Fruit fly (Drosophila melanogaster) whole organism, embryonic: ENCODE results near the gene Eip75B.

Source experiments
- Bdp1 ChIP-seq: fragments of 200-800 bp; sonication (Bioruptor generic); optimal IDR thresholded peaks from 3 replicates; lab custom pipeline; 2016; ENCODE audit warnings: missing biosample characterization, missing genetic modification characterization
- BtbVII ChIP-seq: fragments of 200-800 bp; sonication (Bioruptor generic); optimal IDR thresholded peaks from 3 replicates; lab custom pipeline; 2017; ENCODE audit warnings: missing biosample characterization, mild to moderate bottlenecking, missing genetic modification characterization
- CG10959 ChIP-seq: fragments of 200-800 bp; sonication (Bioruptor generic); IDR thresholded peaks from 2 replicates; pipeline ENCODE4 v1.3.6; 2022; ENCODE audit warnings: missing biosample characterization, missing genetic modification characterization
- CG11696 ChIP-seq: fragments of 200-800 bp; sonication (Bioruptor generic); IDR thresholded peaks from 2 replicates; pipeline ENCODE4 v1.3.6; 2022; ENCODE audit warnings: missing biosample characterization, missing genetic modification characterization
- CG12071 ChIP-seq: fragments of 200-800 bp; sonication (Bioruptor generic); optimal IDR thresholded peaks from 3 replicates; lab custom pipeline; 2018; ENCODE audit warnings: missing biosample characterization, mild to moderate bottlenecking, missing genetic modification characterization
- CG12219 ChIP-seq: fragments of 200-800 bp; sonication (Bioruptor generic); optimal IDR thresholded peaks from 3 replicates; lab custom pipeline; 2018; ENCODE audit warnings: missing biosample characterization, mild to moderate bottlenecking, missing genetic modification characterization
- CG12299 ChIP-seq: fragments of 200-800 bp; sonication (Bioruptor generic); optimal IDR thresholded peaks from 2 replicates; lab custom pipeline; 2018; ENCODE audit warnings: missing biosample characterization, mild to moderate bottlenecking, missing genetic modification characterization
- CG13287 ChIP-seq: fragments of 200-800 bp; sonication (Bioruptor generic); IDR thresholded peaks from 2 replicates; pipeline ENCODE4 v1.3.6; 2022; ENCODE audit warnings: missing biosample characterization, missing genetic modification characterization; ENCODE audit not compliant: partially characterized antibody
- CG14014 ChIP-seq: fragments of 200-800 bp; sonication (Bioruptor generic); IDR thresholded peaks from 2 replicates; pipeline ENCODE4 v1.3.6; 2022; ENCODE audit warnings: missing biosample characterization, missing genetic modification characterization
- CG31365 ChIP-seq: fragments of 200-800 bp; sonication (Bioruptor generic); optimal IDR thresholded peaks from 2 replicates; lab custom pipeline; 2018; ENCODE audit warnings: missing biosample characterization, mild to moderate bottlenecking, missing genetic modification characterization
- CG3407 ChIP-seq: fragments of 200-800 bp; sonication (Bioruptor generic); optimal IDR thresholded peaks from 2 replicates; lab custom pipeline; 2018; ENCODE audit warnings: missing biosample characterization, mild to moderate bottlenecking, missing genetic modification characterization
- CG3726 ChIP-seq: fragments of 200-800 bp; sonication (Bioruptor generic); IDR thresholded peaks from 3 replicates; pipeline ENCODE4, ENCODE4 v1.3.6; 2022; ENCODE audit warnings: missing biosample characterization, missing genetic modification characterization
- CG4707 ChIP-seq: fragments of 200-800 bp; sonication (Bioruptor generic); optimal IDR thresholded peaks from 2 replicates; lab custom pipeline; 2018; ENCODE audit warnings: missing biosample characterization, mild to moderate bottlenecking, missing genetic modification characterization, moderate library complexity
- CG5245 ChIP-seq: fragments of 200-800 bp; sonication (Bioruptor generic); optimal IDR thresholded peaks from 3 replicates; lab custom pipeline; 2016; ENCODE audit warnings: missing biosample characterization, missing genetic modification characterization
- CG6689 ChIP-seq: fragments of 200-800 bp; sonication (Bioruptor generic); IDR thresholded peaks from 2 replicates; pipeline ENCODE4 v1.3.6; 2022; ENCODE audit warnings: missing biosample characterization, missing genetic modification characterization
- CG6791 ChIP-seq: fragments of 200-800 bp; sonication (Bioruptor generic); IDR thresholded peaks from 3 replicates; pipeline ENCODE4 v1.3.6; 2022; ENCODE audit warnings: missing biosample characterization, missing genetic modification characterization; ENCODE audit not compliant: partially characterized antibody
- CG6854 ChIP-seq: fragments of 200-800 bp; sonication (Bioruptor generic); optimal IDR thresholded peaks from 3 replicates; lab custom pipeline; 2017; ENCODE audit warnings: missing biosample characterization, mild to moderate bottlenecking, missing genetic modification characterization
- CG8359 ChIP-seq: fragments of 200-800 bp; sonication (Bioruptor generic); optimal IDR thresholded peaks from 2 replicates; lab custom pipeline; 2017; ENCODE audit warnings: missing biosample characterization, mild to moderate bottlenecking, missing genetic modification characterization, borderline replicate concordance
- CG8388 ChIP-seq: fragments of 200-800 bp; sonication (Bioruptor generic); optimal IDR thresholded peaks from 2 replicates; lab custom pipeline; 2019; ENCODE audit warnings: missing biosample characterization, mild to moderate bottlenecking, missing genetic modification characterization, moderate library complexity
- CG9727 ChIP-seq: fragments of 200-800 bp; sonication (Bioruptor generic); optimal IDR thresholded peaks from 3 replicates; lab custom pipeline; 2017; ENCODE audit warnings: missing biosample characterization, mild to moderate bottlenecking, missing genetic modification characterization
- Doc3 ChIP-seq: fragments of 200-800 bp; sonication (Bioruptor generic); IDR thresholded peaks from 3 replicates; pipeline ENCODE4 v1.3.6; 2022; ENCODE audit warnings: missing biosample characterization, missing genetic modification characterization; ENCODE audit not compliant: partially characterized antibody
- E2f1 ChIP-seq: fragments of 200-800 bp; sonication (Bioruptor generic); IDR thresholded peaks from 2 replicates; pipeline ENCODE4 v1.3.6; 2022; ENCODE audit warnings: missing biosample characterization, missing genetic modification characterization
- GATAe ChIP-seq: fragments of 200-800 bp; sonication (Bioruptor generic); conservative IDR thresholded peaks from 2 replicates; pipeline ENCODE4 v1.3.6; 2022; ENCODE audit warnings: missing biosample characterization, missing genetic modification characterization
- H15 ChIP-seq: fragments of 200-800 bp; sonication (Bioruptor generic); IDR thresholded peaks from 3 replicates; pipeline ENCODE4 v1.3.6; 2022; ENCODE audit warnings: missing biosample characterization, missing genetic modification characterization
- Sox102F ChIP-seq: fragments of 200-800 bp; sonication (Bioruptor generic); optimal IDR thresholded peaks from 2 replicates; lab custom pipeline; 2018; ENCODE audit warnings: missing biosample characterization, mild to moderate bottlenecking, missing genetic modification characterization, moderate library complexity
- Sry-δ ChIP-seq: fragments of 200-800 bp; sonication (Bioruptor generic); optimal IDR thresholded peaks from 2 replicates; lab custom pipeline; 2016; ENCODE audit warnings: missing biosample characterization, missing genetic modification characterization
- Xrp1 ChIP-seq: fragments of 200-800 bp; sonication (Bioruptor generic); IDR thresholded peaks from 2 replicates; pipeline ENCODE4 v1.3.6; 2022; ENCODE audit warnings: missing biosample characterization, missing genetic modification characterization
- ac ChIP-seq: fragments of 200-800 bp; sonication (Bioruptor generic); optimal IDR thresholded peaks from 3 replicates; lab custom pipeline; 2017; ENCODE audit warnings: missing biosample characterization, mild to moderate bottlenecking, missing genetic modification characterization
- ap ChIP-seq: fragments of 200-800 bp; sonication (Bioruptor generic); IDR thresholded peaks from 2 replicates; pipeline ENCODE4 v1.3.6; 2022; ENCODE audit warnings: missing biosample characterization, missing genetic modification characterization
- ash1 ChIP-seq: fragments of 200-800 bp; sonication (Bioruptor generic); optimal IDR thresholded peaks from 2 replicates; lab custom pipeline; 2018; ENCODE audit warnings: missing biosample characterization, mild to moderate bottlenecking, missing genetic modification characterization
- bab2 ChIP-seq: fragments of 200-800 bp; sonication (Bioruptor generic); optimal IDR thresholded peaks from 2 replicates; lab custom pipeline; 2016; ENCODE audit warnings: missing biosample characterization, missing genetic modification characterization
- bcd ChIP-seq: fragments of 200-800 bp; sonication (Bioruptor generic); optimal IDR thresholded peaks from 2 replicates; lab custom pipeline; 2017; ENCODE audit warnings: missing biosample characterization, mild to moderate bottlenecking, missing genetic modification characterization
- br ChIP-seq: fragments of >200 bp; optimal IDR thresholded peaks from 2 replicates; lab custom pipeline; 2017
- btn ChIP-seq: fragments of 200-800 bp; sonication (Bioruptor generic); optimal IDR thresholded peaks from 2 replicates; lab custom pipeline; 2016; ENCODE audit warnings: missing biosample characterization, missing genetic modification characterization
- cg ChIP-seq: fragments of 200-800 bp; sonication (Bioruptor generic); optimal IDR thresholded peaks from 3 replicates; lab custom pipeline; 2019; ENCODE audit warnings: missing biosample characterization, mild to moderate bottlenecking, missing genetic modification characterization, moderate library complexity
- chinmo ChIP-seq: fragments of 200-800 bp; sonication (Bioruptor generic); IDR thresholded peaks from 4 replicates; pipeline ENCODE4 v1.3.6; 2022; ENCODE audit warnings: missing biosample characterization, missing genetic modification characterization; ENCODE audit not compliant: partially characterized antibody
- crc ChIP-seq: fragments of 200-800 bp; sonication (Bioruptor generic); optimal IDR thresholded peaks from 2 replicates; lab custom pipeline; 2016; ENCODE audit warnings: missing biosample characterization, missing genetic modification characterization
- crol ChIP-seq: fragments of 200-800 bp; sonication (Bioruptor generic); IDR thresholded peaks from 2 replicates; pipeline ENCODE4 v1.3.6; 2022; ENCODE audit warnings: missing biosample characterization, missing genetic modification characterization
- dmrt99B ChIP-seq: fragments of 200-800 bp; sonication (Bioruptor generic); optimal IDR thresholded peaks from 2 replicates; lab custom pipeline; 2018; ENCODE audit warnings: missing biosample characterization, mild to moderate bottlenecking, missing genetic modification characterization, moderate library complexity
- fu2 ChIP-seq: fragments of 200-800 bp; sonication (Bioruptor generic); optimal IDR thresholded peaks from 2 replicates; lab custom pipeline; 2016; ENCODE audit warnings: missing biosample characterization, missing genetic modification characterization
- gt ChIP-seq: fragments of 200-800 bp; sonication (Bioruptor generic); IDR thresholded peaks from 2 replicates; pipeline ENCODE4 v1.3.6; 2022; ENCODE audit warnings: missing biosample characterization, missing genetic modification characterization
- oc ChIP-seq: fragments of 200-800 bp; sonication (Bioruptor generic); optimal IDR thresholded peaks from 2 replicates; lab custom pipeline; 2018; ENCODE audit warnings: missing biosample characterization, mild to moderate bottlenecking, missing genetic modification characterization, moderate library complexity
- p53 ChIP-seq: fragments of 200-800 bp; sonication (Bioruptor generic); optimal IDR thresholded peaks from 2 replicates; lab custom pipeline; 2016; ENCODE audit warnings: missing biosample characterization, missing genetic modification characterization
- ranshi ChIP-seq: fragments of 200-800 bp; sonication (Bioruptor generic); IDR thresholded peaks from 2 replicates; pipeline ENCODE4 v1.3.6; 2022; ENCODE audit warnings: missing biosample characterization, missing genetic modification characterization
- ro ChIP-seq: fragments of 200-800 bp; sonication (Bioruptor generic); IDR thresholded peaks from 2 replicates; pipeline ENCODE4 v1.3.6; 2022; ENCODE audit warnings: missing biosample characterization, missing genetic modification characterization
- shn ChIP-seq: fragments of 200-800 bp; sonication (Bioruptor generic); optimal IDR thresholded peaks from 3 replicates; lab custom pipeline; 2016; ENCODE audit warnings: missing biosample characterization, missing genetic modification characterization
- tap ChIP-seq: fragments of 200-800 bp; optimal IDR thresholded peaks from 3 replicates; lab custom pipeline; 2019; ENCODE audit warnings: missing biosample characterization, mild to moderate bottlenecking, missing genetic modification characterization, moderate library complexity
- toy ChIP-seq: fragments of 200-800 bp; sonication (Bioruptor generic); IDR thresholded peaks from 2 replicates; pipeline ENCODE4 v1.3.6; 2022; ENCODE audit warnings: missing biosample characterization, missing genetic modification characterization

Eip75B gene

DNA sequence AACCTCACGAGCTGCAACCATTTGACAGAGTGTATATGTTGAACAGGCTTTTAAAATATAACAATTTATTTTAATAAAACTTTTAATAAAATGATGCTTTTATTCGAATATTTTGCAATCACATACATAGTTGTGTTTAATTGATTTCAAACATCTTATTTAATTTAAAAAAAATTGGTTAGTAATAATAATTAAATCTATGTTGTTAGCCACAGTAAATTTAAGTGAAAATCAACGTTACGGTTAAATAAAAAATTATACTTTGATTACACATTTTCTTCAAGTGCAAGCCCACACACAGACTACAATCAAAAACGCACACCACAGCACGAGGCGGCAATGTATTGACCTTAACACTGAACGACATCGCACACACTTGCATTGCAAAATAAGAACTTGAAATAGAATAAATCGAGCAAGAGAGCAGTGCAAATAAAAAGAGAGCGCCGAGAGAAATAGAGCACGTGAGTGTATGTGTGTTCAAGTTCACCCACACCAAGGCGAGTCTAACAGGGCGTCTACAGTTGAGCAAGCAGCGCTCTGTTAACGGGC, 1.5 kb downstream of the Eip75B start (continued):
- TF ChIP-seq crc (no peak), CG8359 (GFP tag; lab: Kevin White, UChicago) (no peak), CG3407 (GFP tag; lab: Kevin White, UChicago) (no peak), CG31365 (tag; lab: Kevin White, UChicago) (peak; percentile 68), CG12219 (GFP tag; lab: Kevin White, UChicago) (no peak), CG4707 (GFP tag; lab: Kevin White, UChicago) (no peak), fu2 (no peak), Sry-δ (no peak), GATAe (GFP tag; lab: Robert Waterston, UW) (no peak), bab2 (GFP tag; lab: Kevin White, UChicago) (no peak), p53 (GFP tag; lab: Kevin White, UChicago) (no peak), Bdp1 (GFP tag; lab: Kevin White, UChicago) (no peak), CG10959 (GFP tag; lab: Robert Waterston, UW) (no peak), cg (GFP tag; lab: Kevin White, UChicago) (peak; percentile 89), shn (GFP tag; lab: Kevin White, UChicago) (no peak), CG6791 (GFP tag; lab: Robert Waterston, UW) (no peak), CG11696 (GFP tag; lab: Robert Waterston, UW) (no peak), gt (GFP tag; lab: Robert Waterston, UW) (no peak), dmrt99B (tag; lab: Kevin White, UChicago) (peak; percentile 31), Sox102F (GFP tag; lab: Kevin White, UChicago) (peak; percentile 21), CG13287 (GFP tag; lab: Robert Waterston, UW) (peak; percentile 25; the same call in 1 of the 2 replicates), ap (GFP tag; lab: Robert Waterston, UW) (no peak), E2f1 (GFP tag; lab: Robert Waterston, UW) (no peak), ranshi (GFP tag; lab: Robert Waterston, UW) (no peak), BtbVII (GFP tag; lab: Kevin White, UChicago) (no peak), CG5245 (GFP tag; lab: Kevin White, UChicago) (no peak), CG14014 (GFP tag; lab: Robert Waterston, UW) (peak; percentile 23; the same call in 1 of the 2 replicates), CG6689 (no peak), CG3726 (GFP tag; lab: Robert Waterston, UW) (no peak), tap (tag; lab: Kevin White, UChicago) (no peak), chinmo (GFP tag; lab: Robert Waterston, UW) (peak; percentile 94; the same call in 3 of the 4 replicates), oc (tag; lab: Kevin White, UChicago) (no peak), Xrp1 (GFP tag; lab: Robert Waterston, UW) (peak; percentile 62; the same call in 1 of the 2 replicates), br (lab: Kevin White, UChicago) (no peak), crol (GFP tag; lab: Robert Waterston, UW) (no peak), ro (no peak), CG9727 (peak; percentile 40), CG6854 (GFP tag; lab: Kevin White, UChicago) (no peak), toy (GFP tag; lab: Robert Waterston, UW) (no peak), H15 (GFP tag; lab: Robert Waterston, UW) (no peak), CG12071 (GFP tag; lab: Kevin White, UChicago) (no peak), ash1 (no peak), Doc3 (no peak), btn (GFP tag; lab: Kevin White, UChicago) (no peak), bcd (peak; percentile 21), CG8388 (peak; percentile 17), ac (GFP tag; lab: Kevin White, UChicago) (no peak), CG12299 (no peak)
